Worm (Caenorhabditis elegans): ENCODE data around the gene Y46E12A.2.

DNA sequence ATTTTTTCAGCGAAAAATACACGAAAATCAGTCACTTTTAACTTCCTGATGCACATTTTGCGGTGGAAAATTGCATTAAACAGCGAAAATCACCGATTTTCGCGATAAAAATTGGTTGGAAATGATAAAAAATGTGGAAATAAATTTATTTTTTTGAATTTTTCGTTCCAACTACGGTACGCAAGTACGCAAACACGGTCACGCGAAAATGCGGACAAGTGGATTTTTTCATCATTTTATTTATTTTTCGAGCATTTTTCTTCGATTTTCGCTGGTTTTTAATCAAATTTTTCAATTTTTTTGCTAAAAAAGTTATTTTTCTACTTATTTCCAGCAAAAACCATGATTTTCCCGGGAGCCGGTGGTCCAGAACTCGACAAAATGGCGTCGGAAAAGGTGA lies 18.7 kb downstream of the Y46E12A.2 start, which contains the start of gene Y39A3CL.3:
- TF ChIP-seq him-1 (tag; optimal IDR thresholded peaks at IDR 0.05): no peak
- no peak for TF ChIP-seq dao-5 (tag; optimal IDR thresholded peaks at IDR 0.05)

Measured in whole organism, L4/young adult.